Fruit fly (Drosophila melanogaster) whole organism, wandering third instar larva: ENCODE measurements around the gene CG6966.

ENCODE experiments used
- Myc ChIP-seq: fragments of >200 bp; optimal IDR thresholded peaks from 2 replicates; lab custom pipeline; 2017
- Rel ChIP-seq, 2 experiments: fragments of 200-800 bp; sonication (Bioruptor generic) in 1 of 2; optimal IDR thresholded peaks; 2 replicates in 1 of 2; 3 replicates in 1 of 2; lab custom pipeline; 2016 to 2019; ENCODE audit warnings: mild to moderate bottlenecking in 2 of 2, missing biosample characterization in 2 of 2, missing genetic modification characterization in 2 of 2, moderate library complexity in 1 of 2
- dmrt93B ChIP-seq: fragments of 200-800 bp; sonication (Bioruptor generic); optimal IDR thresholded peaks from 2 replicates; lab custom pipeline; 2018; ENCODE audit warnings: missing biosample characterization, mild to moderate bottlenecking, missing genetic modification characterization
- lola ChIP-seq: fragments of >200 bp; optimal IDR thresholded peaks from 2 replicates; lab custom pipeline; 2017; ENCODE audit warnings: missing biosample characterization, missing genetic modification characterization

The CG6966 gene

dm6 chr3R:15031662-15032061 is 63.8 kb downstream of the CG6966 start:
- TF ChIP-seq dmrt93B (GFP tag; lab: Kevin White, UChicago) (no peak), lola (no peak), Rel (GFP tag; optimal IDR thresholded peaks at IDR 0.05; lab: Kevin White, UChicago) (no peak), Rel (tag; optimal IDR thresholded peaks at IDR 0.05; lab: Kevin White, UChicago) (no peak), Myc (lab: Kevin White, UChicago) (no peak)
